Fruit fly (Drosophila melanogaster): ENCODE measurements around the gene Reepl1.

Reepl1 gene

dm6 chrX:11558389-11558908, 14.1 kb upstream of the Reepl1 start, which contains the start of gene CG1572:
CG1572 (minus strand) TSS chrX:11558654.
- TF ChIP-seq tj (GFP tag; optimal IDR thresholded peaks at IDR 0.05) (peak; percentile 42), Clk (GFP tag; optimal IDR thresholded peaks at IDR 0.05) (no peak), CG11617 (GFP tag; optimal IDR thresholded peaks at IDR 0.05) (peak; percentile 18), cic (GFP tag; optimal IDR thresholded peaks at IDR 0.05) (peak; percentile 37), bab1 (GFP tag; optimal IDR thresholded peaks at IDR 0.05) (peak; percentile 16), ovo (GFP tag; optimal IDR thresholded peaks at IDR 0.05) (no peak), Mnt (GFP tag; optimal IDR thresholded peaks at IDR 0.05) (peak; percentile 77)

dm6 chrX:11559728-11560724, 12.5 kb upstream of the Reepl1 start:
- peak; percentile 85 for TF ChIP-seq CG14711 (tag; optimal IDR thresholded peaks at IDR 0.05)
- peak; percentile 79 for TF ChIP-seq Clk (GFP tag; optimal IDR thresholded peaks at IDR 0.05)
- peak; percentile 74 for TF ChIP-seq CG1620 (GFP tag; optimal IDR thresholded peaks at IDR 0.05)
- TF ChIP-seq CG11617 (GFP tag; optimal IDR thresholded peaks at IDR 0.05), result peak; percentile 99
- peak; percentile 89 for TF ChIP-seq pad (GFP tag; optimal IDR thresholded peaks at IDR 0.05)
- peak; percentile 96 for TF ChIP-seq CG7101 (tag; optimal IDR thresholded peaks at IDR 0.05)
- peak; percentile 75 for TF ChIP-seq toe (GFP tag; optimal IDR thresholded peaks at IDR 0.05)
- TF ChIP-seq Hr96 (GFP tag; optimal IDR thresholded peaks at IDR 0.05), result no peak
- peak; percentile 88 for TF ChIP-seq tj (GFP tag; optimal IDR thresholded peaks at IDR 0.05)
- TF ChIP-seq kay (GFP tag; ENCODE audit: borderline replicate concordance), result peak; percentile 95
- peak; percentile 95 for TF ChIP-seq bab1 (GFP tag; optimal IDR thresholded peaks at IDR 0.05)
- no peak for TF ChIP-seq cnc (optimal IDR thresholded peaks at IDR 0.05)
- no peak for TF ChIP-seq CG5204 (GFP tag; optimal IDR thresholded peaks at IDR 0.05)
- peak; percentile 80 for TF ChIP-seq cic (GFP tag; optimal IDR thresholded peaks at IDR 0.05)
- TF ChIP-seq CG33017 (tag; optimal IDR thresholded peaks at IDR 0.05), result peak; percentile 91
- peak; percentile 87 for TF ChIP-seq Crg-1 (GFP tag; optimal IDR thresholded peaks at IDR 0.05)
- TF ChIP-seq Mnt (GFP tag; optimal IDR thresholded peaks at IDR 0.05), result peak; percentile 66
- TF ChIP-seq CG7045 (GFP tag; optimal IDR thresholded peaks at IDR 0.05), result peak; percentile 88
- peak; percentile 82 for TF ChIP-seq ovo (GFP tag; optimal IDR thresholded peaks at IDR 0.05)
- TF ChIP-seq CG12768 (GFP tag; optimal IDR thresholded peaks at IDR 0.05), result peak; percentile 91

- TF ChIP-seq Clk (GFP tag; optimal IDR thresholded peaks at IDR 0.05) (no peak), toe (GFP tag; optimal IDR thresholded peaks at IDR 0.05) (no peak), bab1 (GFP tag; optimal IDR thresholded peaks at IDR 0.05) (peak; percentile 38), CG5204 (GFP tag; optimal IDR thresholded peaks at IDR 0.05) (no peak), tj (GFP tag; optimal IDR thresholded peaks at IDR 0.05) (no peak), cic (GFP tag; optimal IDR thresholded peaks at IDR 0.05) (peak; percentile 79), CG33017 (tag; optimal IDR thresholded peaks at IDR 0.05) (no peak), Crg-1 (GFP tag; optimal IDR thresholded peaks at IDR 0.05) (no peak), CG12768 (GFP tag; optimal IDR thresholded peaks at IDR 0.05) (peak; percentile 9), CG1620 (GFP tag; optimal IDR thresholded peaks at IDR 0.05) (no peak), kay (GFP tag; ENCODE audit: borderline replicate concordance) (no peak), CG14711 (tag; optimal IDR thresholded peaks at IDR 0.05) (no peak), CG7101 (tag; optimal IDR thresholded peaks at IDR 0.05) (peak; percentile 5), Mnt (GFP tag; optimal IDR thresholded peaks at IDR 0.05) (no peak), CG11617 (GFP tag; optimal IDR thresholded peaks at IDR 0.05) (no peak), ovo (GFP tag; optimal IDR thresholded peaks at IDR 0.05) (no peak)
Observed at dm6 chrX:11561450-11562040, 11.0 kb upstream of the Reepl1 start, which contains the start of gene PGRP-SA. PGRP-SA (plus strand) TSS chrX:11561643.

- no peak for TF ChIP-seq cnc (optimal IDR thresholded peaks at IDR 0.05)
- TF ChIP-seq tj (GFP tag; optimal IDR thresholded peaks at IDR 0.05), result peak; percentile 95
- TF ChIP-seq Mnt (GFP tag; optimal IDR thresholded peaks at IDR 0.05), result peak; percentile 85
- peak; percentile 78 for TF ChIP-seq bab1 (GFP tag; optimal IDR thresholded peaks at IDR 0.05)
- peak; percentile 73 for TF ChIP-seq CG14711 (tag; optimal IDR thresholded peaks at IDR 0.05)
- no peak for TF ChIP-seq CG5204 (GFP tag; optimal IDR thresholded peaks at IDR 0.05)
- TF ChIP-seq CG11617 (GFP tag; optimal IDR thresholded peaks at IDR 0.05), result peak; percentile 66
- no peak for TF ChIP-seq CG7045 (GFP tag; optimal IDR thresholded peaks at IDR 0.05)
- TF ChIP-seq CG1620 (GFP tag; optimal IDR thresholded peaks at IDR 0.05), result peak; percentile 50
- TF ChIP-seq CG33017 (tag; optimal IDR thresholded peaks at IDR 0.05), result no peak
- peak; percentile 48 for TF ChIP-seq ovo (GFP tag; optimal IDR thresholded peaks at IDR 0.05)
- peak; percentile 15 for TF ChIP-seq cic (GFP tag; optimal IDR thresholded peaks at IDR 0.05)
- TF ChIP-seq pad (GFP tag; optimal IDR thresholded peaks at IDR 0.05), result peak; percentile 73
- no peak for TF ChIP-seq Hr96 (GFP tag; optimal IDR thresholded peaks at IDR 0.05)
- no peak for TF ChIP-seq CG12768 (GFP tag; optimal IDR thresholded peaks at IDR 0.05)
- TF ChIP-seq Clk (GFP tag; optimal IDR thresholded peaks at IDR 0.05), result peak; percentile 33
- peak; percentile 71 for TF ChIP-seq Crg-1 (GFP tag; optimal IDR thresholded peaks at IDR 0.05)
- no peak for TF ChIP-seq kay (GFP tag; ENCODE audit: borderline replicate concordance)
- TF ChIP-seq toe (GFP tag; optimal IDR thresholded peaks at IDR 0.05), result peak; percentile 7
- peak; percentile 73 for TF ChIP-seq CG7101 (tag; optimal IDR thresholded peaks at IDR 0.05)
Observed at dm6 chrX:11569956-11570695, 2.4 kb upstream of the Reepl1 start, which contains the start of the genes Polr2A and CG11699. Polr2A (minus strand) TSS chrX:11570326. CG11699 (plus strand) TSS chrX:11570621.
